Worm (Caenorhabditis elegans): ENCODE results near the gene T15B7.14.

T15B7.14 gene

ce11 chrV:6810091-6810490 is 25.1 kb downstream of the T15B7.14 start:
- TF ChIP-seq unc-62 (GFP tag; optimal IDR thresholded peaks at IDR 0.05) (no peak), nhr-80 (tag; optimal IDR thresholded peaks at IDR 0.05) (peak; percentile 48)

- TF ChIP-seq ztf-3 (GFP tag; optimal IDR thresholded peaks at IDR 0.05) (no peak), F23B12.7 (tag; optimal IDR thresholded peaks at IDR 0.05; ENCODE audit: insufficient read depth) (no peak), D2030.7 (GFP tag; IDR thresholded peaks at IDR 0.05) (no peak), C06A6.2 (GFP tag; conservative IDR thresholded peaks at IDR 0.05) (no peak), mel-28 (tag; optimal IDR thresholded peaks at IDR 0.05; ENCODE audit: borderline replicate concordance) (no peak), lsl-1 (GFP tag; optimal IDR thresholded peaks at IDR 0.05) (no peak), attf-6 (GFP tag; IDR thresholded peaks at IDR 0.05) (no peak)
These were observed 26.2 kb downstream of the T15B7.14 start, which contains the start of gene dmsr-16 for ce11 chrV:6808962-6809361. dmsr-16 (minus strand) TSS chrV:6809062.

ce11 chrV:6806340-6806739 is 28.8 kb downstream of the T15B7.14 start, which contains the start of gene dmsr-12:
dmsr-12 (minus strand) TSS chrV:6806440.
- TF ChIP-seq snpc-4 (GFP tag; optimal IDR thresholded peaks at IDR 0.05) (no peak), snpc-4 (tag; optimal IDR thresholded peaks at IDR 0.05) (no peak), attf-3 (GFP tag; conservative IDR thresholded peaks at IDR 0.05) (no peak), cebp-1 (GFP tag; IDR thresholded peaks at IDR 0.05) (no peak), cebp-1 (tag; optimal IDR thresholded peaks at IDR 0.05) (no peak), lin-35 (GFP tag; optimal IDR thresholded peaks at IDR 0.05) (no peak), bed-2 (GFP tag; IDR thresholded peaks at IDR 0.05) (no peak), madf-3 (GFP tag; IDR thresholded peaks at IDR 0.05) (no peak), F37B4.10 (GFP tag; IDR thresholded peaks at IDR 0.05) (no peak), lir-1 (GFP tag; conservative IDR thresholded peaks at IDR 0.05) (no peak), chd-7 (tag; optimal IDR thresholded peaks at IDR 0.05) (no peak), nhr-120 (GFP tag; IDR thresholded peaks at IDR 0.05) (no peak), attf-6 (GFP tag; IDR thresholded peaks at IDR 0.05) (no peak), Y95B8A.8 (GFP tag; IDR thresholded peaks at IDR 0.05) (no peak), lin-54 (GFP tag; optimal IDR thresholded peaks at IDR 0.05) (no peak), akir-1 (GFP tag; optimal IDR thresholded peaks at IDR 0.05) (no peak), B0019.2 (GFP tag; conservative IDR thresholded peaks at IDR 0.05) (no peak), die-1 (tag; optimal IDR thresholded peaks at IDR 0.05) (no peak), F39B2.1 (GFP tag; IDR thresholded peaks at IDR 0.05) (no peak)

- no peak for TF ChIP-seq xnd-1 (tag; optimal IDR thresholded peaks at IDR 0.05)
- TF ChIP-seq Y95B8A.8 (GFP tag; IDR thresholded peaks at IDR 0.05) = no peak
- no peak for TF ChIP-seq chd-7 (tag; optimal IDR thresholded peaks at IDR 0.05)
- no peak for TF ChIP-seq F22D6.2 (tag; optimal IDR thresholded peaks at IDR 0.05)
- no peak for TF ChIP-seq hlh-12 (tag; optimal IDR thresholded peaks at IDR 0.05)
- no peak for TF ChIP-seq nfya-2 (GFP tag; IDR thresholded peaks at IDR 0.05)
- TF ChIP-seq F39B2.1 (GFP tag; IDR thresholded peaks at IDR 0.05) = no peak
- TF ChIP-seq pha-4 (tag; optimal IDR thresholded peaks at IDR 0.05) = no peak
- TF ChIP-seq lin-54 (GFP tag; optimal IDR thresholded peaks at IDR 0.05) = no peak
- no peak for TF ChIP-seq snpc-1.3 (tag; optimal IDR thresholded peaks at IDR 0.05; ENCODE audit: insufficient read depth)
- TF ChIP-seq ceh-100 (GFP tag; IDR thresholded peaks at IDR 0.05) = no peak
- no peak for TF ChIP-seq nhr-27 (tag; optimal IDR thresholded peaks at IDR 0.05)
These were observed 31.1 kb downstream of the T15B7.14 start, which contains the start of gene dmsr-11 for ce11 chrV:6803992-6804391. dmsr-11 (minus strand) TSS chrV:6804092.

Measured in whole organism, young adult.